Fruit fly (Drosophila melanogaster) whole organism, embryonic: ENCODE results near the gene CG14000.

Experiments
- Adf1 ChIP-seq: fragments of 200-800 bp; sonication (Bioruptor generic); IDR thresholded peaks from 2 replicates; pipeline ENCODE4 v1.3.6; 2022; ENCODE audit warnings: missing biosample characterization, missing genetic modification characterization
- Bdp1 ChIP-seq: fragments of 200-800 bp; sonication (Bioruptor generic); optimal IDR thresholded peaks from 3 replicates; lab custom pipeline; 2016; ENCODE audit warnings: missing biosample characterization, missing genetic modification characterization
- CG10147 ChIP-seq: fragments of 200-800 bp; sonication (Bioruptor generic); optimal IDR thresholded peaks from 2 replicates; lab custom pipeline; 2019; ENCODE audit warnings: missing biosample characterization, mild to moderate bottlenecking, missing genetic modification characterization, moderate library complexity
- CG1024 ChIP-seq: fragments of 200-800 bp; sonication (Bioruptor generic); IDR thresholded peaks from 2 replicates; pipeline ENCODE4 v1.3.6; 2022; ENCODE audit warnings: missing biosample characterization, missing genetic modification characterization
- CG11085 ChIP-seq: fragments of 200-800 bp; sonication (Bioruptor generic); IDR thresholded peaks from 2 replicates; pipeline ENCODE4 v1.3.6; 2022; ENCODE audit warnings: missing biosample characterization, missing genetic modification characterization
- CG11560 ChIP-seq: fragments of 200-800 bp; sonication (Bioruptor generic); IDR thresholded peaks from 3 replicates; pipeline ENCODE4 v1.3.6; 2022; ENCODE audit warnings: missing biosample characterization, missing genetic modification characterization
- CG12071 ChIP-seq: fragments of 200-800 bp; sonication (Bioruptor generic); optimal IDR thresholded peaks from 3 replicates; lab custom pipeline; 2018; ENCODE audit warnings: missing biosample characterization, mild to moderate bottlenecking, missing genetic modification characterization
- CG12659 ChIP-seq: fragments of 200-800 bp; sonication (Bioruptor generic); optimal IDR thresholded peaks from 3 replicates; lab custom pipeline; 2017; ENCODE audit warnings: mild to moderate bottlenecking, missing biosample characterization, missing genetic modification reagents, missing genetic modification characterization
- CG14014 ChIP-seq: fragments of 200-800 bp; sonication (Bioruptor generic); IDR thresholded peaks from 2 replicates; pipeline ENCODE4 v1.3.6; 2022; ENCODE audit warnings: missing biosample characterization, missing genetic modification characterization
- CG1602 ChIP-seq: fragments of 200-800 bp; sonication (Bioruptor generic); optimal IDR thresholded peaks from 3 replicates; lab custom pipeline; 2016; ENCODE audit warnings: missing biosample characterization, missing genetic modification characterization
- CG17802 ChIP-seq: fragments of 200-800 bp; sonication (Bioruptor generic); optimal IDR thresholded peaks from 2 replicates; lab custom pipeline; 2018; ENCODE audit warnings: missing biosample characterization, mild to moderate bottlenecking, missing genetic modification characterization, moderate library complexity
- CG18599 ChIP-seq: fragments of 200-800 bp; sonication (Bioruptor generic); optimal IDR thresholded peaks from 3 replicates; lab custom pipeline; 2017; ENCODE audit warnings: missing biosample characterization, missing genetic modification characterization, mild to moderate bottlenecking, moderate library complexity, missing genetic modification reagents
- CG31388 ChIP-seq: fragments of 200-800 bp; sonication (Bioruptor generic); optimal IDR thresholded peaks from 2 replicates; lab custom pipeline; 2016; ENCODE audit warnings: missing biosample characterization, missing genetic modification characterization
- CG3163 ChIP-seq: fragments of 200-800 bp; sonication (Bioruptor generic); optimal IDR thresholded peaks from 3 replicates; lab custom pipeline; 2016; ENCODE audit warnings: missing biosample characterization, missing genetic modification characterization
- CG32772 ChIP-seq: fragments of 200-800 bp; sonication (Bioruptor generic); IDR thresholded peaks from 2 replicates; pipeline ENCODE4 v1.3.6; 2022; ENCODE audit warnings: missing biosample characterization, missing genetic modification characterization
- CG33557 ChIP-seq: fragments of 200-800 bp; sonication (Bioruptor generic); optimal IDR thresholded peaks from 2 replicates; lab custom pipeline; 2019; ENCODE audit warnings: missing biosample characterization, mild to moderate bottlenecking, missing genetic modification characterization, moderate library complexity
- CG3995 ChIP-seq: fragments of 200-800 bp; sonication (Bioruptor generic); optimal IDR thresholded peaks from 3 replicates; lab custom pipeline; 2016; ENCODE audit warnings: missing biosample characterization, missing genetic modification characterization
- CG4424 ChIP-seq: fragments of 200-800 bp; sonication (Bioruptor generic); optimal IDR thresholded peaks from 3 replicates; lab custom pipeline; 2016; ENCODE audit warnings: missing biosample characterization, missing genetic modification characterization
- CG5180 ChIP-seq: fragments of 200-800 bp; sonication (Bioruptor generic); optimal IDR thresholded peaks from 3 replicates; lab custom pipeline; 2017; ENCODE audit warnings: missing biosample characterization, missing genetic modification characterization, mild to moderate bottlenecking, moderate library complexity, missing genetic modification reagents
- CG5245 ChIP-seq: fragments of 200-800 bp; sonication (Bioruptor generic); optimal IDR thresholded peaks from 3 replicates; lab custom pipeline; 2016; ENCODE audit warnings: missing biosample characterization, missing genetic modification characterization
- CG6854 ChIP-seq: fragments of 200-800 bp; sonication (Bioruptor generic); optimal IDR thresholded peaks from 3 replicates; lab custom pipeline; 2017; ENCODE audit warnings: missing biosample characterization, mild to moderate bottlenecking, missing genetic modification characterization
- CG7271 ChIP-seq: fragments of 200-800 bp; sonication (Bioruptor generic); optimal IDR thresholded peaks from 2 replicates; lab custom pipeline; 2018; ENCODE audit warnings: missing biosample characterization, mild to moderate bottlenecking, missing genetic modification characterization, moderate library complexity
- CG7786 ChIP-seq: fragments of 200-800 bp; sonication (Bioruptor generic); optimal IDR thresholded peaks from 2 replicates; lab custom pipeline; 2016; ENCODE audit warnings: missing biosample characterization, missing genetic modification characterization
- CG8388 ChIP-seq: fragments of 200-800 bp; sonication (Bioruptor generic); optimal IDR thresholded peaks from 2 replicates; lab custom pipeline; 2019; ENCODE audit warnings: missing biosample characterization, mild to moderate bottlenecking, missing genetic modification characterization, moderate library complexity
- Deaf1 ChIP-seq: fragments of 200-800 bp; optimal IDR thresholded peaks from 3 replicates; lab custom pipeline; 2019; ENCODE audit warnings: missing biosample characterization, mild to moderate bottlenecking, missing genetic modification characterization, moderate library complexity
- Dref ChIP-seq: fragments of 200-800 bp; sonication (Bioruptor generic); IDR thresholded peaks from 2 replicates; pipeline ENCODE4 v1.3.6; 2022; ENCODE audit warnings: missing biosample characterization, missing genetic modification characterization
- Fer2 ChIP-seq: fragments of 200-800 bp; sonication (Bioruptor generic); optimal IDR thresholded peaks from 2 replicates; lab custom pipeline; 2018; ENCODE audit warnings: missing biosample characterization, mild to moderate bottlenecking, missing genetic modification characterization, moderate library complexity
- Jarid2 ChIP-seq: fragments of 200-800 bp; sonication (Bioruptor generic); optimal IDR thresholded peaks from 3 replicates; lab custom pipeline; 2017; ENCODE audit warnings: mild to moderate bottlenecking, missing biosample characterization, missing genetic modification reagents, missing genetic modification characterization
- Pdp1 ChIP-seq, 2 experiments: fragments of 200-800 bp; sonication (Bioruptor generic); optimal IDR thresholded peaks; 3 replicates each; lab custom pipeline; 2016; ENCODE audit warnings: missing biosample characterization in 2 of 2, missing genetic modification characterization in 2 of 2, mild to moderate bottlenecking in 1 of 2, moderate library complexity in 1 of 2
- Ptx1 ChIP-seq: fragments of 200-800 bp; sonication (Bioruptor generic); IDR thresholded peaks from 2 replicates; pipeline ENCODE4 v1.3.6; 2022; ENCODE audit warnings: missing biosample characterization, missing genetic modification characterization
- Rx ChIP-seq: fragments of 200-800 bp; sonication (Bioruptor generic); IDR thresholded peaks from 2 replicates; pipeline ENCODE4 v1.3.6; 2022; ENCODE audit warnings: missing biosample characterization, missing genetic modification characterization
- Ssrp ChIP-seq: fragments of 200-800 bp; sonication (Bioruptor generic); optimal IDR thresholded peaks from 2 replicates; lab custom pipeline; 2018; ENCODE audit warnings: missing biosample characterization, mild to moderate bottlenecking, missing genetic modification characterization, moderate library complexity
- TFAM ChIP-seq: fragments of 200-800 bp; sonication (Bioruptor generic); optimal IDR thresholded peaks from 2 replicates; lab custom pipeline; 2017; ENCODE audit warnings: missing biosample characterization, missing genetic modification characterization, inconsistent platforms
- YL-1 ChIP-seq: fragments of 200-800 bp; sonication (Bioruptor generic); optimal IDR thresholded peaks from 3 replicates; lab custom pipeline; 2017; ENCODE audit warnings: missing biosample characterization, mild to moderate bottlenecking, missing genetic modification characterization
- ash1 ChIP-seq: fragments of 200-800 bp; sonication (Bioruptor generic); optimal IDR thresholded peaks from 2 replicates; lab custom pipeline; 2018; ENCODE audit warnings: missing biosample characterization, mild to moderate bottlenecking, missing genetic modification characterization
- cad ChIP-seq: fragments of >200 bp; optimal IDR thresholded peaks from 2 replicates; lab custom pipeline; 2017; ENCODE audit warnings: missing biosample characterization, missing genetic modification characterization
- chif ChIP-seq, 2 experiments: fragments of 200-800 bp; sonication (Bioruptor generic); optimal IDR thresholded peaks; 3 replicates each; lab custom pipeline; 2016; ENCODE audit warnings: missing biosample characterization in 2 of 2, missing genetic modification characterization in 2 of 2
- chinmo ChIP-seq: fragments of 200-800 bp; sonication (Bioruptor generic); IDR thresholded peaks from 4 replicates; pipeline ENCODE4 v1.3.6; 2022; ENCODE audit warnings: missing biosample characterization, missing genetic modification characterization; ENCODE audit not compliant: partially characterized antibody
- crol ChIP-seq: fragments of 200-800 bp; sonication (Bioruptor generic); IDR thresholded peaks from 2 replicates; pipeline ENCODE4 v1.3.6; 2022; ENCODE audit warnings: missing biosample characterization, missing genetic modification characterization
- dmrt99B ChIP-seq: fragments of 200-800 bp; sonication (Bioruptor generic); optimal IDR thresholded peaks from 2 replicates; lab custom pipeline; 2018; ENCODE audit warnings: missing biosample characterization, mild to moderate bottlenecking, missing genetic modification characterization, moderate library complexity
- emc ChIP-seq: fragments of 200-800 bp; sonication (Bioruptor generic); optimal IDR thresholded peaks from 2 replicates; lab custom pipeline; 2016; ENCODE audit warnings: missing biosample characterization, missing genetic modification characterization
- exex ChIP-seq: fragments of 200-800 bp; sonication (Bioruptor generic); optimal IDR thresholded peaks from 4 replicates; lab custom pipeline; 2018; ENCODE audit warnings: missing biosample characterization, mild to moderate bottlenecking, missing genetic modification characterization, moderate library complexity
- fd96Cb ChIP-seq: fragments of 200-800 bp; sonication (Bioruptor generic); optimal IDR thresholded peaks from 2 replicates; lab custom pipeline; 2018; ENCODE audit warnings: missing biosample characterization, mild to moderate bottlenecking, missing genetic modification characterization, moderate library complexity
- ftz-f1 ChIP-seq: fragments of 200-800 bp; sonication (Bioruptor generic); optimal IDR thresholded peaks from 2 replicates; lab custom pipeline; 2016; ENCODE audit warnings: missing biosample characterization, missing genetic modification characterization
- ham ChIP-seq: fragments of 200-800 bp; sonication (Bioruptor generic); IDR thresholded peaks from 2 replicates; pipeline ENCODE4 v1.3.6; 2022; ENCODE audit warnings: missing biosample characterization, missing genetic modification characterization
- inv ChIP-seq: fragments of 200-800 bp; sonication (Bioruptor generic); IDR thresholded peaks from 2 replicates; pipeline ENCODE4 v1.3.6; 2022; ENCODE audit warnings: missing biosample characterization, missing genetic modification characterization; ENCODE audit not compliant: partially characterized antibody
- jumu ChIP-seq: fragments of 200-800 bp; sonication (Bioruptor generic); optimal IDR thresholded peaks from 3 replicates; lab custom pipeline; 2016; ENCODE audit warnings: missing biosample characterization, missing genetic modification characterization
- klu ChIP-seq: fragments of 200-800 bp; sonication (Bioruptor generic); IDR thresholded peaks from 2 replicates; pipeline ENCODE4 v1.3.6; 2022; ENCODE audit warnings: missing biosample characterization, missing genetic modification characterization
- nmo ChIP-seq: fragments of 200-800 bp; sonication (Bioruptor generic); optimal IDR thresholded peaks from 2 replicates; lab custom pipeline; 2018; ENCODE audit warnings: missing biosample characterization, mild to moderate bottlenecking, missing genetic modification characterization, moderate library complexity
- pho ChIP-seq: fragments of 200-800 bp; sonication (Bioruptor generic); optimal IDR thresholded peaks from 2 replicates; lab custom pipeline; 2016; ENCODE audit warnings: missing biosample characterization, missing genetic modification characterization
- seq ChIP-seq: fragments of 200-800 bp; sonication (Bioruptor generic); IDR thresholded peaks from 2 replicates; pipeline ENCODE4 v1.3.6; 2022; ENCODE audit warnings: missing biosample characterization, missing genetic modification characterization

The CG14000 gene

DNA sequence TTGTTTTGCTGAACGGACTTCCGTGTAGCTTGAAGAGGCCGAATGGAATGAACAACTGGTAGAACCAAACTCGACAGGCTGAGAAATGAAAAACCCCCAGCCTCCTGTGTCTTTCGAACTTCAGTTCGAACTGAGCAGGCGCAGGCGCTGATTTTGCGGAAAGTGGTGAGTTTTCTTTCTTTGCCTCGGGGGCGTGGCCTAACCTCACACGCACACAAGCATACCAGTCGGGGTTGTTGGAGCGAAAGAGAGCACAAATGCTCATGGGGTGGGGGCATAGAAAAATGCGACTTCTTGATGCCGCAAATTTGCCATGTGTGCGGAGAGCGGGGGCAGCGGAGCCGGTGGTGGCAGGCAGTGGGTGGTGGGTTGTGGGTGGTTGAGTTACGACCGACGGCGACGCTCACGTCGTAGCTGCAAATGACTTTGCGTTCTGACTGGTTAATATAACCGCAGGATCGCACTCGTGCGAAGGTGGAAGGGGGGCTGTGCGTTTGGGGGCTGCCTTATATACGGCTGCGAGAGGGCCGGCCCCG is 13.6 kb upstream of the CG14000 start, which contains the start of gene CG9016 (continued):
- TF ChIP-seq Pdp1 (GFP tag; optimal IDR thresholded peaks at IDR 0.05; lab: Kevin White, UChicago): no peak
- no peak for TF ChIP-seq exex (tag; lab: Kevin White, UChicago)
- no peak for TF ChIP-seq CG5245 (GFP tag; lab: Kevin White, UChicago)
- no peak for TF ChIP-seq CG11560 (tag; lab: Robert Waterston, UW)
- no peak for TF ChIP-seq CG18599 (GFP tag; lab: Kevin White, UChicago)
- TF ChIP-seq cad (GFP tag; lab: Kevin White, UChicago): no peak
- TF ChIP-seq CG12659 (GFP tag; lab: Kevin White, UChicago): no peak
- peak; percentile 83 for TF ChIP-seq Deaf1 (tag; lab: Kevin White, UChicago)
- TF ChIP-seq CG11085 (GFP tag; lab: Robert Waterston, UW): no peak
- TF ChIP-seq CG17802 (tag; lab: Kevin White, UChicago): no peak
- TF ChIP-seq CG3995: no peak
- no peak for TF ChIP-seq CG7271
- no peak for TF ChIP-seq emc (GFP tag; lab: Kevin White, UChicago)
- TF ChIP-seq Jarid2: peak; percentile 25
- TF ChIP-seq dmrt99B (tag; lab: Kevin White, UChicago): no peak
- 0 out of 4 replicates have a peak, but pooled peaks have one; percentile 75 for TF ChIP-seq chinmo (GFP tag; lab: Robert Waterston, UW)
- no peak for TF ChIP-seq CG8388 (GFP tag; lab: Kevin White, UChicago)
- TF ChIP-seq CG7786: no peak
- no peak for TF ChIP-seq inv (GFP tag; lab: Robert Waterston, UW)
- TF ChIP-seq CG3163: no peak
- TF ChIP-seq CG6854 (GFP tag; lab: Kevin White, UChicago): no peak
- TF ChIP-seq seq (GFP tag; lab: Robert Waterston, UW): peak; percentile 87
- no peak for TF ChIP-seq Ptx1 (GFP tag; lab: Robert Waterston, UW)
- TF ChIP-seq CG1602: no peak
- no peak for TF ChIP-seq TFAM (GFP tag; lab: Kevin White, UChicago)
- TF ChIP-seq CG5180: peak; percentile 46
- TF ChIP-seq Bdp1 (GFP tag; lab: Kevin White, UChicago): no peak
- TF ChIP-seq crol (GFP tag; lab: Robert Waterston, UW): peak; percentile 89
- TF ChIP-seq fd96Cb (tag; lab: Kevin White, UChicago): no peak
- TF ChIP-seq Rx (GFP tag; lab: Robert Waterston, UW): no peak
- no peak for TF ChIP-seq nmo
- no peak for TF ChIP-seq jumu (GFP tag; lab: Kevin White, UChicago)
- TF ChIP-seq chif (GFP tag; optimal IDR thresholded peaks at IDR 0.05; lab: Kevin White, UChicago): no peak
- TF ChIP-seq ham (GFP tag; lab: Robert Waterston, UW): no peak
- no peak for TF ChIP-seq CG32772 (GFP tag; lab: Robert Waterston, UW)
- no peak for TF ChIP-seq Ssrp
- no peak for TF ChIP-seq CG33557
- TF ChIP-seq CG31388: no peak
- no peak for TF ChIP-seq Dref
- no peak for TF ChIP-seq CG12071 (GFP tag; lab: Kevin White, UChicago)
- peak; percentile 80 for TF ChIP-seq Adf1 (GFP tag; lab: Robert Waterston, UW)
- TF ChIP-seq ash1 (GFP tag; lab: Kevin White, UChicago): no peak
- TF ChIP-seq Fer2 (tag; lab: Kevin White, UChicago): no peak
- no peak for TF ChIP-seq ftz-f1
- no peak for TF ChIP-seq CG1024 (GFP tag; lab: Robert Waterston, UW)
- no peak for TF ChIP-seq CG14014 (GFP tag; lab: Robert Waterston, UW)
- no peak for TF ChIP-seq CG10147 (GFP tag; lab: Kevin White, UChicago)
- TF ChIP-seq YL-1: no peak
- TF ChIP-seq CG4424: no peak
- TF ChIP-seq klu (GFP tag; lab: Robert Waterston, UW): no peak
- TF ChIP-seq pho: no peak
